Fruit fly (Drosophila melanogaster) whole organism, embryonic: Measurements from ENCODE around the gene CG31041.
A peak's percentile ranks its signal among the peaks of the same experiment; 100 is the strongest.

Source experiments
- CG10366 ChIP-seq: fragments of 200-800 bp; sonication (Bioruptor generic); IDR thresholded peaks from 2 replicates; pipeline ENCODE4 v1.3.6; 2022; ENCODE audit warnings: missing biosample characterization, missing genetic modification characterization
- CG10959 ChIP-seq: fragments of 200-800 bp; sonication (Bioruptor generic); IDR thresholded peaks from 2 replicates; pipeline ENCODE4 v1.3.6; 2022; ENCODE audit warnings: missing biosample characterization, missing genetic modification characterization
- CG10979 ChIP-seq: fragments of 200-800 bp; sonication (Bioruptor generic); optimal IDR thresholded peaks from 2 replicates; lab custom pipeline; 2018; ENCODE audit warnings: missing biosample characterization, mild to moderate bottlenecking, missing genetic modification characterization, moderate library complexity
- CG11247 ChIP-seq: fragments of 200-800 bp; sonication (Bioruptor generic); IDR thresholded peaks from 2 replicates; pipeline ENCODE4 v1.3.6; 2022; ENCODE audit warnings: missing biosample characterization, missing genetic modification characterization
- CG11456 ChIP-seq: fragments of 200-800 bp; sonication (Bioruptor generic); IDR thresholded peaks from 3 replicates; pipeline ENCODE4 v1.3.6; 2022; ENCODE audit warnings: missing biosample characterization, missing genetic modification characterization
- CG11696 ChIP-seq: fragments of 200-800 bp; sonication (Bioruptor generic); IDR thresholded peaks from 2 replicates; pipeline ENCODE4 v1.3.6; 2022; ENCODE audit warnings: missing biosample characterization, missing genetic modification characterization
- CG12659 ChIP-seq: fragments of 200-800 bp; sonication (Bioruptor generic); optimal IDR thresholded peaks from 3 replicates; lab custom pipeline; 2017; ENCODE audit warnings: mild to moderate bottlenecking, missing biosample characterization, missing genetic modification reagents, missing genetic modification characterization
- CG13424 ChIP-seq: fragments of 200-800 bp; sonication (Bioruptor generic); optimal IDR thresholded peaks from 2 replicates; lab custom pipeline; 2019; ENCODE audit warnings: missing biosample characterization, mild to moderate bottlenecking, missing genetic modification characterization, moderate library complexity
- CG14710 ChIP-seq: fragments of 200-800 bp; sonication (Bioruptor generic); optimal IDR thresholded peaks from 3 replicates; lab custom pipeline; 2019; ENCODE audit warnings: missing biosample characterization, mild to moderate bottlenecking, missing genetic modification characterization, moderate library complexity
- CG14965 ChIP-seq: fragments of 200-800 bp; sonication (Bioruptor generic); optimal IDR thresholded peaks from 2 replicates; lab custom pipeline; 2016; ENCODE audit warnings: missing biosample characterization, missing genetic modification characterization, borderline replicate concordance
- CG15696 ChIP-seq: fragments of 200-800 bp; sonication (Bioruptor generic); optimal IDR thresholded peaks from 2 replicates; lab custom pipeline; 2019; ENCODE audit warnings: missing biosample characterization, mild to moderate bottlenecking, missing genetic modification characterization, moderate library complexity
- CG1603 ChIP-seq: fragments of 200-800 bp; sonication (Bioruptor generic); optimal IDR thresholded peaks from 2 replicates; lab custom pipeline; 2019; ENCODE audit warnings: missing biosample characterization, mild to moderate bottlenecking, missing genetic modification characterization, moderate library complexity
- CG16813 ChIP-seq: fragments of 200-800 bp; sonication (Bioruptor generic); IDR thresholded peaks from 3 replicates; pipeline ENCODE4 v1.3.6; 2022; ENCODE audit warnings: missing biosample characterization, missing genetic modification characterization; ENCODE audit not compliant: partially characterized antibody
- CG16815 ChIP-seq: fragments of 200-800 bp; sonication (Bioruptor generic); optimal IDR thresholded peaks from 3 replicates; lab custom pipeline; 2017; ENCODE audit warnings: missing biosample characterization, mild to moderate bottlenecking, missing genetic modification characterization
- CG18262 ChIP-seq: fragments of 200-800 bp; optimal IDR thresholded peaks from 3 replicates; lab custom pipeline; 2019; ENCODE audit warnings: missing biosample characterization, mild to moderate bottlenecking, missing genetic modification characterization, moderate library complexity
- CG30431 ChIP-seq: fragments of 200-800 bp; sonication (Bioruptor generic); optimal IDR thresholded peaks from 2 replicates; lab custom pipeline; 2017; ENCODE audit warnings: missing biosample characterization, missing genetic modification characterization
- CG3163 ChIP-seq: fragments of 200-800 bp; sonication (Bioruptor generic); optimal IDR thresholded peaks from 3 replicates; lab custom pipeline; 2016; ENCODE audit warnings: missing biosample characterization, missing genetic modification characterization
- CG4360 ChIP-seq: fragments of 200-800 bp; sonication (Bioruptor generic); IDR thresholded peaks from 2 replicates; pipeline ENCODE4 v1.3.6; 2022; ENCODE audit warnings: missing biosample characterization, missing genetic modification characterization
- CG43689 ChIP-seq: fragments of 200-800 bp; sonication (Bioruptor generic); IDR thresholded peaks from 2 replicates; pipeline ENCODE4 v1.3.6; 2022; ENCODE audit warnings: missing biosample characterization, missing genetic modification characterization
- CG4404 ChIP-seq: fragments of 200-800 bp; sonication (Bioruptor generic); IDR thresholded peaks from 2 replicates; pipeline ENCODE4 v1.3.6; 2022; ENCODE audit warnings: missing biosample characterization, missing genetic modification characterization
- CG4424 ChIP-seq: fragments of 200-800 bp; sonication (Bioruptor generic); optimal IDR thresholded peaks from 3 replicates; lab custom pipeline; 2016; ENCODE audit warnings: missing biosample characterization, missing genetic modification characterization
- CG4820 ChIP-seq: fragments of 200-800 bp; sonication (Bioruptor generic); optimal IDR thresholded peaks from 3 replicates; lab custom pipeline; 2016; ENCODE audit warnings: missing biosample characterization, missing genetic modification characterization
- CG8089 ChIP-seq: fragments of 200-800 bp; sonication (Bioruptor generic); optimal IDR thresholded peaks from 3 replicates; lab custom pipeline; 2016; ENCODE audit warnings: missing biosample characterization, missing genetic modification characterization
- CG9727 ChIP-seq: fragments of 200-800 bp; sonication (Bioruptor generic); optimal IDR thresholded peaks from 3 replicates; lab custom pipeline; 2017; ENCODE audit warnings: missing biosample characterization, mild to moderate bottlenecking, missing genetic modification characterization
- Eip74EF ChIP-seq, 2 experiments: fragments of 200-800 bp in 1 of 2; fragments of >200 bp in 1 of 2; sonication (Bioruptor generic) in 1 of 2; optimal IDR thresholded peaks; 2 replicates each; lab custom pipeline; 2017 to 2019; ENCODE audit warnings: missing biosample characterization in 2 of 2, missing genetic modification characterization in 2 of 2, mild to moderate bottlenecking in 1 of 2, moderate library complexity in 1 of 2
- HLH54F ChIP-seq: fragments of 200-800 bp; sonication (Bioruptor generic); optimal IDR thresholded peaks from 3 replicates; lab custom pipeline; 2016; ENCODE audit warnings: missing biosample characterization, missing genetic modification characterization
- Hand ChIP-seq: fragments of 200-800 bp; sonication (Bioruptor generic); optimal IDR thresholded peaks from 2 replicates; lab custom pipeline; 2017; ENCODE audit warnings: mild to moderate bottlenecking, missing biosample characterization, missing genetic modification reagents, missing genetic modification characterization
- Hmx ChIP-seq: fragments of 200-800 bp; sonication (Bioruptor generic); optimal IDR thresholded peaks from 2 replicates; lab custom pipeline; 2016; ENCODE audit warnings: missing biosample characterization, missing genetic modification characterization
- Med ChIP-seq: fragments of 200-800 bp; sonication (Bioruptor generic); peaks from one replicate; lab custom pipeline; 2016; ENCODE audit warnings: missing biosample characterization, missing genetic modification characterization, mild to moderate bottlenecking, inconsistent platforms, moderate library complexity
- Six4 ChIP-seq: fragments of 200-800 bp; sonication (Bioruptor generic); optimal IDR thresholded peaks from 2 replicates; lab custom pipeline; 2016; ENCODE audit warnings: missing biosample characterization, missing genetic modification characterization
- Trl ChIP-seq, 3 experiments: fragments of >200 bp in 2 of 3; fragments of 200-800 bp in 1 of 3; sonication (Bioruptor generic) in 1 of 3; optimal IDR thresholded peaks; 2 replicates in 1 of 3; 3 replicates in 2 of 3; lab custom pipeline; 2016 to 2017; ENCODE audit warnings: missing biosample characterization in 1 of 3, missing genetic modification characterization in 1 of 3
- Xrp1 ChIP-seq: fragments of 200-800 bp; sonication (Bioruptor generic); IDR thresholded peaks from 2 replicates; pipeline ENCODE4 v1.3.6; 2022; ENCODE audit warnings: missing biosample characterization, missing genetic modification characterization
- ara ChIP-seq: fragments of 200-800 bp; sonication (Bioruptor generic); IDR thresholded peaks from 2 replicates; pipeline ENCODE4 v1.3.6; 2022; ENCODE audit warnings: missing biosample characterization, missing genetic modification characterization
- ato ChIP-seq: fragments of 200-800 bp; sonication (Bioruptor generic); IDR thresholded peaks from 2 replicates; pipeline ENCODE4 v1.3.6; 2022; ENCODE audit warnings: missing biosample characterization, missing genetic modification characterization; ENCODE audit not compliant: partially characterized antibody
- az2 ChIP-seq: fragments of 200-800 bp; sonication (Bioruptor generic); optimal IDR thresholded peaks from 3 replicates; lab custom pipeline; 2016; ENCODE audit warnings: missing biosample characterization, missing genetic modification characterization
- br ChIP-seq: fragments of >200 bp; optimal IDR thresholded peaks from 2 replicates; lab custom pipeline; 2017
- chif ChIP-seq, 2 experiments: fragments of 200-800 bp; sonication (Bioruptor generic); optimal IDR thresholded peaks; 3 replicates each; lab custom pipeline; 2016; ENCODE audit warnings: missing biosample characterization in 2 of 2, missing genetic modification characterization in 2 of 2
- crol ChIP-seq: fragments of 200-800 bp; sonication (Bioruptor generic); IDR thresholded peaks from 2 replicates; pipeline ENCODE4 v1.3.6; 2022; ENCODE audit warnings: missing biosample characterization, missing genetic modification characterization
- fd102C ChIP-seq: fragments of 200-800 bp; sonication (Bioruptor generic); optimal IDR thresholded peaks from 2 replicates; lab custom pipeline; 2018; ENCODE audit warnings: missing biosample characterization, mild to moderate bottlenecking, missing genetic modification characterization, moderate library complexity
- gem ChIP-seq: fragments of 200-800 bp; sonication (Bioruptor generic); optimal IDR thresholded peaks from 2 replicates; lab custom pipeline; 2019; ENCODE audit warnings: missing biosample characterization, mild to moderate bottlenecking, missing genetic modification characterization, moderate library complexity
- gfzf ChIP-seq: fragments of 200-800 bp; sonication (Bioruptor generic); optimal IDR thresholded peaks from 2 replicates; lab custom pipeline; 2016; ENCODE audit warnings: missing biosample characterization, mild to moderate bottlenecking, missing genetic modification characterization, moderate library complexity
- insv ChIP-seq, 2 experiments: fragments of 200-800 bp; sonication (Bioruptor generic); optimal IDR thresholded peaks; 3 replicates each; lab custom pipeline; 2016 to 2018; ENCODE audit warnings: missing biosample characterization in 2 of 2, missing genetic modification characterization in 2 of 2
- lola ChIP-seq, 3 experiments: fragments of >200 bp in 2 of 3; fragments of 200-800 bp in 1 of 3; sonication (Bioruptor generic) in 1 of 3; optimal IDR thresholded peaks; 2 replicates each; lab custom pipeline; 2017 to 2019; ENCODE audit warnings: missing biosample characterization in 3 of 3, missing genetic modification characterization in 3 of 3, mild to moderate bottlenecking in 1 of 3, moderate library complexity in 1 of 3
- nom ChIP-seq: fragments of 200-800 bp; sonication (Bioruptor generic); optimal IDR thresholded peaks from 2 replicates; lab custom pipeline; 2017; ENCODE audit warnings: missing biosample characterization, missing genetic modification characterization, mild to moderate bottlenecking, moderate library complexity, missing genetic modification reagents
- onecut ChIP-seq: fragments of 200-800 bp; sonication (Bioruptor generic); IDR thresholded peaks from 2 replicates; pipeline ENCODE4 v1.3.6; 2022; ENCODE audit warnings: missing biosample characterization, missing genetic modification characterization
- prd ChIP-seq, 3 experiments: fragments of >200 bp in 2 of 3; fragments of 200-800 bp in 1 of 3; sonication (Bioruptor generic) in 1 of 3; optimal IDR thresholded peaks in 2 of 3; IDR thresholded peaks in 1 of 3; 2 replicates in 2 of 3; 3 replicates in 1 of 3; pipeline versions ENCODE4 v1.3.6 to Lab custom; 2017 to 2022; ENCODE audit warnings: missing biosample characterization in 1 of 3, missing genetic modification characterization in 1 of 3
- ranshi ChIP-seq: fragments of 200-800 bp; sonication (Bioruptor generic); IDR thresholded peaks from 2 replicates; pipeline ENCODE4 v1.3.6; 2022; ENCODE audit warnings: missing biosample characterization, missing genetic modification characterization
- sens-2 ChIP-seq: fragments of 200-800 bp; sonication (Bioruptor generic); IDR thresholded peaks from 2 replicates; pipeline ENCODE4 v1.3.6; 2022; ENCODE audit warnings: missing biosample characterization, missing genetic modification characterization
- so ChIP-seq: fragments of 200-800 bp; sonication (Bioruptor generic); IDR thresholded peaks from 3 replicates; pipeline ENCODE4 v1.3.6; 2022; ENCODE audit warnings: missing biosample characterization, missing genetic modification characterization
- tin ChIP-seq: fragments of 200-800 bp; sonication (Bioruptor generic); optimal IDR thresholded peaks from 3 replicates; lab custom pipeline; 2016; ENCODE audit warnings: missing biosample characterization, missing genetic modification characterization

The CG31041 gene

DNA sequence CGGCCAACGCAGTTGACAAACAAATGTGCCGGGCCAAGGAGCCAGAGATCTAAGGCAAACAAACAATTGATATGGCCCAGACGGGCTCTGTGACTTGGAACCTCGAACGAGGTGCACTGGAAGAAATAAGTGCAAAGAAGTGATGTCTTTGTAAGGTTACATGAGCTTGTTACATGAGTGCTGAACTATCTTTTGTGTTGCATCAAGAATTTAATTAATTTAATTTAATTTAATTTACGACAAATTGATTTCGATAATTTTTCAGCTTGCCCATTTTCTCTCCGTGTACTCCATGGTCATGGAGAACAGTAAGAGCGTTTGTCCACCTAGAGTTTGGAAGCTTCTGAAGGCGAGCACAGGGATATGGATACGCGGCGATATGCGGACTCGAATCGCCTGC lies 40.8 kb downstream of the CG31041 start:
- TF ChIP-seq fd102C (GFP tag; lab: Kevin White, UChicago) = peak; percentile 51
- TF ChIP-seq CG8089 (GFP tag; lab: Kevin White, UChicago) = no peak
- TF ChIP-seq CG4820 (GFP tag; lab: Kevin White, UChicago) = no peak
- peak; percentile 17 for TF ChIP-seq CG16815 (GFP tag; lab: Kevin White, UChicago)
- no peak for TF ChIP-seq ato (GFP tag; lab: Robert Waterston, UW)
- TF ChIP-seq Six4 (GFP tag; lab: Kevin White, UChicago) = no peak
- TF ChIP-seq Trl (optimal IDR thresholded peaks at IDR 0.05; lab: Kevin White, UChicago) = no peak
- peak; percentile 19 for TF ChIP-seq Trl (GFP tag; optimal IDR thresholded peaks at IDR 0.05; lab: Kevin White, UChicago)
- TF ChIP-seq Eip74EF (GFP tag; optimal IDR thresholded peaks at IDR 0.05; lab: Kevin White, UChicago) = no peak
- TF ChIP-seq CG43689 (GFP tag; lab: Robert Waterston, UW) = no peak
- TF ChIP-seq prd (optimal IDR thresholded peaks at IDR 0.05; lab: Kevin White, UChicago) = no peak
- TF ChIP-seq prd (GFP tag; IDR thresholded peaks at IDR 0.05; lab: Robert Waterston, UW) = peak; percentile 65
- no peak for TF ChIP-seq br
- TF ChIP-seq CG3163 (GFP tag; lab: Kevin White, UChicago) = no peak
- TF ChIP-seq CG10366 (GFP tag; lab: Robert Waterston, UW) = no peak
- TF ChIP-seq ranshi (GFP tag; lab: Robert Waterston, UW) = no peak
- peak; percentile 23 for TF ChIP-seq tin (GFP tag; lab: Kevin White, UChicago)
- no peak for TF ChIP-seq onecut (GFP tag; lab: Robert Waterston, UW)
- no peak for TF ChIP-seq CG13424 (tag; lab: Kevin White, UChicago)
- TF ChIP-seq CG15696 (tag; lab: Kevin White, UChicago) = peak; percentile 27
- TF ChIP-seq Hmx (GFP tag; lab: Kevin White, UChicago) = no peak
- TF ChIP-seq CG11696 (GFP tag; lab: Robert Waterston, UW) = no peak
- no peak for TF ChIP-seq HLH54F (GFP tag; lab: Kevin White, UChicago)
- TF ChIP-seq CG4360 (GFP tag; lab: Robert Waterston, UW) = no peak
- TF ChIP-seq CG9727 (GFP tag; lab: Kevin White, UChicago) = peak; percentile 26
- peak; percentile 47 for TF ChIP-seq Xrp1 (GFP tag; lab: Robert Waterston, UW)
- TF ChIP-seq sens-2 (GFP tag; lab: Robert Waterston, UW) = 0 out of 2 replicates have a peak, but pooled peaks have one; percentile 18
- peak; percentile 16 for TF ChIP-seq CG18262 (tag; lab: Kevin White, UChicago)
- TF ChIP-seq chif (GFP tag; optimal IDR thresholded peaks at IDR 0.05; lab: Kevin White, UChicago) = peak in 1 of 2 experiments; percentile 45
- no peak for TF ChIP-seq CG14965 (GFP tag; lab: Kevin White, UChicago)
- TF ChIP-seq CG4424 (GFP tag; lab: Kevin White, UChicago) = peak; percentile 19
- TF ChIP-seq so (GFP tag; lab: Robert Waterston, UW) = no peak
- TF ChIP-seq CG10959 (GFP tag; lab: Robert Waterston, UW) = peak; percentile 45; the same call in 1 of the 2 replicates
- TF ChIP-seq nom (GFP tag; lab: Kevin White, UChicago) = no peak
- TF ChIP-seq Med (GFP tag; lab: Kevin White, UChicago) = peak; percentile 67
- TF ChIP-seq lola (GFP tag; optimal IDR thresholded peaks at IDR 0.05; lab: Kevin White, UChicago) = peak in 1 of 3 experiments; percentile 11
- TF ChIP-seq CG16813 (GFP tag; lab: Robert Waterston, UW) = no peak
- TF ChIP-seq CG4404 = peak; percentile 25; the same call in 1 of the 2 replicates
- peak; percentile 26 for TF ChIP-seq CG30431 (GFP tag; lab: Kevin White, UChicago)
- TF ChIP-seq az2 (GFP tag; lab: Kevin White, UChicago) = peak; percentile 14
- peak; percentile 16 for TF ChIP-seq gem (tag; lab: Kevin White, UChicago)
- no peak for TF ChIP-seq gfzf
- TF ChIP-seq Hand (GFP tag; lab: Kevin White, UChicago) = no peak
- TF ChIP-seq crol = no peak
- no peak for TF ChIP-seq CG11456 (GFP tag; lab: Robert Waterston, UW)
- no peak for TF ChIP-seq CG11247 (GFP tag; lab: Robert Waterston, UW)
- TF ChIP-seq CG10979 (tag; lab: Kevin White, UChicago) = peak; percentile 39
- peak; percentile 53 for TF ChIP-seq CG1603 (tag; lab: Kevin White, UChicago)
- TF ChIP-seq insv (GFP tag; optimal IDR thresholded peaks at IDR 0.05; lab: Kevin White, UChicago) = no peak
- TF ChIP-seq ara (GFP tag; lab: Robert Waterston, UW) = peak; percentile 32; the same call in 1 of the 2 replicates
- peak; percentile 1 for TF ChIP-seq CG14710 (tag; lab: Kevin White, UChicago)
- no peak for TF ChIP-seq CG12659
